Worm (Caenorhabditis elegans) whole organism, L3 larva: ENCODE data around the gene F01F1.2.

Experiments
- R02D3.7 ChIP-seq: fragments of 150-350 bp; optimal IDR thresholded peaks from 2 replicates; lab custom pipeline; 2014; ENCODE audit warnings: missing biosample characterization, missing genetic modification characterization
- ZK546.5 ChIP-seq: sonication (generic microtip); optimal IDR thresholded peaks from 2 replicates; lab custom pipeline; 2017; ENCODE audit warnings: missing biosample characterization, missing genetic modification characterization
- aly-2 ChIP-seq: fragments of 150-350 bp; optimal IDR thresholded peaks from 2 replicates; lab custom pipeline; 2014; ENCODE audit warnings: missing biosample characterization, missing genetic modification characterization
- ama-1 ChIP-seq: fragments of 150-350 bp; optimal IDR thresholded peaks from 2 replicates; lab custom pipeline; 2018
- ceh-16 ChIP-seq: sonication (generic microtip); optimal IDR thresholded peaks from 2 replicates; lab custom pipeline; 2017; ENCODE audit warnings: missing biosample characterization, missing genetic modification characterization
- ceh-28 ChIP-seq: fragments of 150-350 bp; optimal IDR thresholded peaks from 2 replicates; lab custom pipeline; 2014; ENCODE audit warnings: missing biosample characterization, missing genetic modification reagents, missing genetic modification characterization
- ceh-82 ChIP-seq: fragments of 150-350 bp; optimal IDR thresholded peaks from 2 replicates; lab custom pipeline; 2014; ENCODE audit warnings: missing biosample characterization, missing genetic modification characterization
- ceh-9 ChIP-seq: sonication (generic microtip); optimal IDR thresholded peaks from 2 replicates; lab custom pipeline; 2018; ENCODE audit warnings: missing biosample characterization, missing genetic modification characterization
- daf-12 ChIP-seq: fragments of 150-350 bp; optimal IDR thresholded peaks from 2 replicates; lab custom pipeline; 2014; ENCODE audit warnings: missing biosample characterization, missing genetic modification reagents, missing genetic modification characterization
- egl-27 ChIP-seq: sonication (generic microtip); optimal IDR thresholded peaks from 4 replicates; lab custom pipeline; 2017; ENCODE audit warnings: missing biosample characterization, missing genetic modification reagents, missing genetic modification characterization
- egl-5 ChIP-seq: fragments of 150-350 bp; optimal IDR thresholded peaks from 2 replicates; lab custom pipeline; 2017; ENCODE audit warnings: missing biosample characterization, missing genetic modification reagents, missing genetic modification characterization, inconsistent platforms
- elt-1 ChIP-seq: fragments of 150-350 bp; optimal IDR thresholded peaks from 2 replicates; lab custom pipeline; 2014; ENCODE audit warnings: missing biosample characterization, missing genetic modification characterization
- elt-2 ChIP-seq: sonication (generic microtip); optimal IDR thresholded peaks from 2 replicates; lab custom pipeline; 2016; ENCODE audit warnings: missing genetic modification reagents, mild to moderate bottlenecking, missing genetic modification characterization, missing compliant biosample characterization
- elt-3 ChIP-seq, 3 experiments: fragments of 150-350 bp in 1 of 3; sonication (generic microtip) in 2 of 3; optimal IDR thresholded peaks; 2 replicates in 2 of 3; 4 replicates in 1 of 3; lab custom pipeline; 2014 to 2017; ENCODE audit warnings: missing biosample characterization in 3 of 3, missing genetic modification characterization in 3 of 3
- eor-1 ChIP-seq, 2 experiments: fragments of 150-350 bp; optimal IDR thresholded peaks; 2 replicates each; lab custom pipeline; 2014 to 2018; ENCODE audit warnings: missing biosample characterization in 2 of 2, missing genetic modification characterization in 2 of 2
- fkh-10 ChIP-seq: sonication (generic microtip); optimal IDR thresholded peaks from 2 replicates; lab custom pipeline; 2017; ENCODE audit warnings: missing biosample characterization, missing genetic modification reagents, missing genetic modification characterization
- fos-1 ChIP-seq: fragments of 150-350 bp; optimal IDR thresholded peaks from 2 replicates; lab custom pipeline; 2014; ENCODE audit warnings: missing biosample characterization, missing genetic modification characterization
- hmg-11 ChIP-seq: sonication (generic microtip); optimal IDR thresholded peaks from 2 replicates; lab custom pipeline; 2016; ENCODE audit warnings: missing genetic modification characterization, missing compliant biosample characterization
- jun-1 ChIP-seq: fragments of 150-350 bp; optimal IDR thresholded peaks from 2 replicates; lab custom pipeline; 2014; ENCODE audit warnings: missing biosample characterization, missing genetic modification reagents, missing genetic modification characterization
- lin-15B ChIP-seq: fragments of 150-350 bp; optimal IDR thresholded peaks from 2 replicates; lab custom pipeline; 2014; ENCODE audit warnings: missing biosample characterization, missing genetic modification characterization
- lin-39 ChIP-seq: fragments of 150-350 bp; optimal IDR thresholded peaks from 2 replicates; lab custom pipeline; 2018; ENCODE audit warnings: missing biosample characterization, missing genetic modification reagents, missing genetic modification characterization
- lsy-12 ChIP-seq: sonication (generic microtip); optimal IDR thresholded peaks from 2 replicates; lab custom pipeline; 2016; ENCODE audit warnings: mild to moderate bottlenecking, missing genetic modification characterization, missing compliant biosample characterization
- mdl-1 ChIP-seq: fragments of 150-350 bp; optimal IDR thresholded peaks from 2 replicates; lab custom pipeline; 2014; ENCODE audit warnings: missing biosample characterization, missing genetic modification characterization
- mml-1 ChIP-seq: fragments of 150-350 bp; sonication (generic microtip); optimal IDR thresholded peaks from 3 replicates; lab custom pipeline; 2014; ENCODE audit warnings: missing biosample characterization, missing genetic modification characterization
- nfya-1 ChIP-seq: sonication (generic microtip); optimal IDR thresholded peaks from 2 replicates; lab custom pipeline; 2017; ENCODE audit warnings: missing genetic modification characterization, mild to moderate bottlenecking, missing compliant biosample characterization, antibody characterized with exemption, moderate library complexity; ENCODE audit not compliant: insufficient read depth
- nhr-23 ChIP-seq: fragments of 150-350 bp; optimal IDR thresholded peaks from 2 replicates; lab custom pipeline; 2014; ENCODE audit warnings: missing biosample characterization, missing genetic modification reagents, missing genetic modification characterization
- nhr-25 ChIP-seq: sonication (generic microtip); optimal IDR thresholded peaks from 2 replicates; lab custom pipeline; 2017; ENCODE audit warnings: missing biosample characterization, missing genetic modification characterization
- nhr-43 ChIP-seq: sonication (generic microtip); optimal IDR thresholded peaks from 2 replicates; lab custom pipeline; 2016; ENCODE audit warnings: mild to moderate bottlenecking, missing genetic modification characterization, missing compliant biosample characterization; ENCODE audit not compliant: poor library complexity, severe bottlenecking
- nhr-67 ChIP-seq: fragments of 150-350 bp; optimal IDR thresholded peaks from 2 replicates; lab custom pipeline; 2014; ENCODE audit warnings: missing biosample characterization, missing genetic modification characterization
- nhr-77 ChIP-seq: fragments of 150-350 bp; optimal IDR thresholded peaks from 2 replicates; lab custom pipeline; 2014; ENCODE audit warnings: missing biosample characterization, missing genetic modification characterization
- pha-4 ChIP-seq: fragments of 150-350 bp; optimal IDR thresholded peaks from 2 replicates; lab custom pipeline; 2014; ENCODE audit warnings: missing biosample characterization, missing genetic modification reagents, missing genetic modification characterization
- pqm-1 ChIP-seq: fragments of 150-350 bp; optimal IDR thresholded peaks from 2 replicates; lab custom pipeline; 2017; ENCODE audit warnings: missing biosample characterization, missing genetic modification characterization, inconsistent platforms
- skn-1 ChIP-seq: fragments of 150-350 bp; optimal IDR thresholded peaks from 2 replicates; lab custom pipeline; 2014; ENCODE audit warnings: missing biosample characterization, missing genetic modification characterization
- snpc-4 ChIP-seq: fragments of 150-350 bp; optimal IDR thresholded peaks from 2 replicates; lab custom pipeline; 2014; ENCODE audit warnings: missing biosample characterization, missing genetic modification characterization
- tbx-2 ChIP-seq: sonication (generic microtip); optimal IDR thresholded peaks from 2 replicates; lab custom pipeline; 2016; ENCODE audit warnings: mild to moderate bottlenecking, missing genetic modification characterization, missing compliant biosample characterization
- zag-1 ChIP-seq: fragments of 150-350 bp; optimal IDR thresholded peaks from 2 replicates; lab custom pipeline; 2014; ENCODE audit warnings: missing biosample characterization, missing genetic modification characterization
- ztf-4 ChIP-seq: fragments of 150-350 bp; optimal IDR thresholded peaks from 2 replicates; lab custom pipeline; 2014; ENCODE audit warnings: missing biosample characterization, missing genetic modification characterization

Gene F01F1.2

ce11 chrIII:5859008-5859407 lies 19.3 kb upstream of the F01F1.2 start, which contains the start of gene dpf-4:
Gene dpf-4, plus strand, starts transcription at chrIII:5859308.
- TF ChIP-seq ztf-4 (peak; percentile 10), jun-1 (tag; lab: Kevin White, UChicago) (no peak)

- peak; percentile 97 for TF ChIP-seq elt-2 (tag; lab: Kevin White, UChicago)
- TF ChIP-seq egl-5 (tag; lab: Kevin White, UChicago), result no peak
- peak; percentile 61 for TF ChIP-seq pqm-1
- no peak for TF ChIP-seq nhr-25
- TF ChIP-seq, all 47 proteins: peak for 2
Measured at ce11 chrIII:5863774-5864173, 14.6 kb upstream of the F01F1.2 start, which contains the start of gene dnpp-1. Gene dnpp-1, minus strand, starts transcription at chrIII:5863803.

- TF ChIP-seq elt-3 (tag; optimal IDR thresholded peaks at IDR 0.05; lab: Kevin White, UChicago) (no peak), lsy-12 (tag; lab: Kevin White, UChicago) (no peak), R02D3.7 (no peak), mdl-1 (tag; lab: Kevin White, UChicago) (no peak), pha-4 (tag; lab: Kevin White, UChicago) (peak; percentile 5)
Measured at ce11 chrIII:5864270-5864669, 14.1 kb upstream of the F01F1.2 start, which contains the start of gene rabn-5. Gene rabn-5, plus strand, starts transcription at chrIII:5864553.

ce11 chrIII:5868401-5868800 lies 10.0 kb upstream of the F01F1.2 start, which contains the start of gene eng-1:
Gene eng-1, minus strand, starts transcription at chrIII:5868501.
- no peak for TF ChIP-seq ceh-82 (tag; lab: Kevin White, UChicago)
- TF ChIP-seq ama-1 (lab: Kevin White, UChicago), result no peak
- no peak for TF ChIP-seq aly-2 (tag; lab: Kevin White, UChicago)
- no peak for TF ChIP-seq nhr-77
- no peak for TF ChIP-seq snpc-4
- TF ChIP-seq jun-1 (tag; lab: Kevin White, UChicago), result no peak
- TF ChIP-seq ZK546.5 (tag; lab: Kevin White, UChicago), result no peak
- TF ChIP-seq egl-27, result no peak
- TF ChIP-seq daf-12 (tag; lab: Kevin White, UChicago), result no peak
- TF ChIP-seq nhr-43, result no peak
- no peak for TF ChIP-seq elt-1 (tag; lab: Kevin White, UChicago)
- no peak for TF ChIP-seq tbx-2 (tag; lab: Kevin White, UChicago)
- no peak for TF ChIP-seq skn-1
- TF ChIP-seq ceh-9, result no peak
- TF ChIP-seq egl-5 (tag; lab: Kevin White, UChicago), result no peak
- no peak for TF ChIP-seq nhr-67 (tag; lab: Kevin White, UChicago)
- no peak for TF ChIP-seq mml-1
- TF ChIP-seq fkh-10 (GFP tag; lab: Kevin White, UChicago), result no peak

ce11 chrIII:5869429-5869828 lies 8.9 kb upstream of the F01F1.2 start, which contains the start of gene F01F1.15:
Gene F01F1.15, minus strand, starts transcription at chrIII:5869529.
- TF ChIP-seq pha-4 (tag; lab: Kevin White, UChicago) (peak; percentile 13), fos-1 (tag; lab: Kevin White, UChicago) (no peak)
- TF ChIP-seq, all 47 proteins: peak for 1

- TF ChIP-seq ztf-4 (no peak), ama-1 (lab: Kevin White, UChicago) (no peak), elt-2 (tag; lab: Kevin White, UChicago) (peak; percentile 13), daf-12 (tag; lab: Kevin White, UChicago) (no peak), zag-1 (no peak), pqm-1 (peak; percentile 28), nfya-1 (tag; lab: Kevin White, UChicago) (peak; percentile 80), jun-1 (tag; lab: Kevin White, UChicago) (peak; percentile 3), hmg-11 (tag; lab: Kevin White, UChicago) (peak; percentile 3), ZK546.5 (tag; lab: Kevin White, UChicago) (no peak), ceh-82 (tag; lab: Kevin White, UChicago) (no peak), ceh-16 (no peak), eor-1 (tag; optimal IDR thresholded peaks at IDR 0.05; lab: Kevin White, UChicago) (no peak), snpc-4 (peak; percentile 32), elt-1 (tag; lab: Kevin White, UChicago) (no peak), lsy-12 (tag; lab: Kevin White, UChicago) (peak; percentile 73), nhr-25 (peak; percentile 62), pha-4 (tag; lab: Kevin White, UChicago) (peak; percentile 91), lin-15B (tag; lab: Kevin White, UChicago) (peak; percentile 69), ceh-9 (no peak), R02D3.7 (peak; percentile 67), nhr-23 (tag; lab: Kevin White, UChicago) (peak; percentile 84), aly-2 (tag; lab: Kevin White, UChicago) (no peak), skn-1 (no peak), nhr-43 (peak; percentile 85), ceh-28 (tag; lab: Kevin White, UChicago) (peak; percentile 22), lin-39 (tag; lab: Kevin White, UChicago) (peak; percentile 26)
Measured at ce11 chrIII:5871760-5872159, 6.6 kb upstream of the F01F1.2 start, which contains the start of the genes F01F1.11 and F01F1.3. Gene F01F1.11, minus strand, starts transcription at chrIII:5871877. Gene F01F1.3, plus strand, starts transcription at chrIII:5871938.
